Worm (Caenorhabditis elegans) whole organism, young adult: ENCODE results near the gene C01G12.3.

Experiments used
- F52B5.7 ChIP-seq: sonication (generic microtip); optimal IDR thresholded peaks from 2 replicates; lab custom pipeline; 2016; ENCODE audit warnings: mild to moderate bottlenecking, missing genetic modification characterization, missing compliant biosample characterization
- F57A8.1 ChIP-seq: fragments of 200-800 bp; sonication (Bioruptor generic); optimal IDR thresholded peaks from 2 replicates; lab custom pipeline; 2018; ENCODE audit warnings: mild to moderate bottlenecking, missing genetic modification characterization, moderate library complexity, missing compliant biosample characterization
- hsf-1 ChIP-seq: fragments of 200-800 bp; sonication (Bioruptor generic); IDR thresholded peaks from 2 replicates; pipeline ENCODE4 v1.3.6; 2022; ENCODE audit warnings: missing genetic modification reagents, missing genetic modification characterization, missing compliant biosample characterization

ce11 chrII:14600852-14601313, 18.8 kb upstream of the C01G12.3 start, which contains the start of gene tps-2:
- TF ChIP-seq hsf-1 (GFP tag; lab: Robert Waterston, UW) (no peak), F52B5.7 (no peak), F57A8.1 (GFP tag; lab: Kevin White, UChicago) (no peak)
